Worm (Caenorhabditis elegans) whole organism, L1 larva: ENCODE measurements around the gene ZK1098.12.

Experiments used
- C04F5.9 ChIP-seq: sonication (generic microtip); optimal IDR thresholded peaks from 2 replicates; lab custom pipeline; 2016; ENCODE audit warnings: missing genetic modification characterization, missing compliant biosample characterization
- Y116A8C.19 ChIP-seq: sonication (generic microtip); optimal IDR thresholded peaks from 2 replicates; lab custom pipeline; 2016; ENCODE audit warnings: missing compliant biosample characterization, missing genetic modification characterization, borderline replicate concordance
- blmp-1 ChIP-seq: fragments of 150-350 bp; optimal IDR thresholded peaks from 2 replicates; lab custom pipeline; 2014; ENCODE audit warnings: missing biosample characterization, missing genetic modification characterization
- ceh-82 ChIP-seq, 3 experiments: fragments of 150-350 bp in 1 of 3; sonication (generic microtip) in 2 of 3; optimal IDR thresholded peaks; 2 replicates each; lab custom pipeline; 2014 to 2017; ENCODE audit warnings: missing biosample characterization in 3 of 3, missing genetic modification characterization in 3 of 3
- efl-1 ChIP-seq, 4 experiments: fragments of 150-350 bp; optimal IDR thresholded peaks in 3 of 4; peaks in 1 of 4; 1 replicate in 1 of 4; 2 replicates in 3 of 4; lab custom pipeline; 2014; ENCODE audit warnings: missing biosample characterization in 2 of 4, missing genetic modification characterization in 2 of 4, missing genetic modification reagents in 2 of 4
- efl-3 ChIP-seq: fragments of 200-800 bp; sonication (Bioruptor generic); optimal IDR thresholded peaks from 2 replicates; lab custom pipeline; 2018; ENCODE audit warnings: mild to moderate bottlenecking, missing genetic modification characterization, missing compliant biosample characterization
- egl-13 ChIP-seq: sonication (generic microtip); optimal IDR thresholded peaks from 2 replicates; lab custom pipeline; 2016; ENCODE audit warnings: missing genotype, missing genetic modification reagents, missing genetic modification characterization, missing compliant biosample characterization
- egl-27 ChIP-seq, 2 experiments: fragments of 150-350 bp in 1 of 2; sonication (generic microtip); optimal IDR thresholded peaks; 3 replicates each; lab custom pipeline; 2017 to 2018; ENCODE audit warnings: missing biosample characterization in 2 of 2, missing genetic modification characterization in 2 of 2, missing genetic modification reagents in 2 of 2
- ets-5 ChIP-seq: fragments of 200-800 bp; sonication (Bioruptor generic); IDR thresholded peaks from 2 replicates; pipeline ENCODE4 v1.3.6; 2022; ENCODE audit warnings: missing genetic modification characterization, missing compliant biosample characterization
- fkh-10 ChIP-seq: sonication (generic microtip); optimal IDR thresholded peaks from 2 replicates; lab custom pipeline; 2017; ENCODE audit warnings: missing biosample characterization, missing genetic modification reagents, missing genetic modification characterization
- fkh-4 ChIP-seq: sonication (generic microtip); optimal IDR thresholded peaks from 2 replicates; lab custom pipeline; 2016; ENCODE audit warnings: missing compliant biosample characterization, missing genetic modification characterization, borderline replicate concordance
- fkh-8 ChIP-seq: sonication (generic microtip); optimal IDR thresholded peaks from 2 replicates; lab custom pipeline; 2016; ENCODE audit warnings: mild to moderate bottlenecking, missing genetic modification characterization, missing compliant biosample characterization
- lin-13 ChIP-seq: fragments of 150-350 bp; optimal IDR thresholded peaks from 2 replicates; lab custom pipeline; 2014; ENCODE audit warnings: missing biosample characterization, missing genetic modification reagents, missing genetic modification characterization
- lin-14 ChIP-seq: fragments of 200-800 bp; sonication (Bioruptor generic); optimal IDR thresholded peaks from 2 replicates; lab custom pipeline; 2018; ENCODE audit warnings: mild to moderate bottlenecking, missing genetic modification characterization, moderate library complexity, missing compliant biosample characterization
- lin-39 ChIP-seq: fragments of 150-350 bp; optimal IDR thresholded peaks from 2 replicates; lab custom pipeline; 2014; ENCODE audit warnings: missing biosample characterization, missing genetic modification reagents, missing genetic modification characterization
- lir-3 ChIP-seq: sonication (generic microtip); optimal IDR thresholded peaks from 2 replicates; lab custom pipeline; 2016; ENCODE audit warnings: mild to moderate bottlenecking, missing genetic modification characterization, moderate library complexity, missing compliant biosample characterization; ENCODE audit not compliant: poor library complexity
- mdl-1 ChIP-seq, 2 experiments: fragments of 150-350 bp; optimal IDR thresholded peaks; 2 replicates each; lab custom pipeline; 2014 to 2017; ENCODE audit warnings: missing biosample characterization in 2 of 2, missing genetic modification characterization in 2 of 2, inconsistent platforms in 1 of 2
- nhr-19 ChIP-seq: fragments of 200-800 bp; sonication (Bioruptor generic); conservative IDR thresholded peaks from 2 replicates; pipeline ENCODE4 v1.3.6; 2022; ENCODE audit warnings: missing genetic modification characterization, missing compliant biosample characterization
- nhr-28 ChIP-seq: fragments of 150-350 bp; optimal IDR thresholded peaks from 2 replicates; lab custom pipeline; 2014; ENCODE audit warnings: missing biosample characterization, missing genetic modification characterization
- nhr-76 ChIP-seq: sonication (generic microtip); optimal IDR thresholded peaks from 2 replicates; lab custom pipeline; 2017; ENCODE audit warnings: missing biosample characterization, missing genetic modification characterization
- nhr-77 ChIP-seq: fragments of 150-350 bp; optimal IDR thresholded peaks from 2 replicates; lab custom pipeline; 2014; ENCODE audit warnings: missing biosample characterization, missing genetic modification characterization
- pax-3 ChIP-seq: fragments of 200-800 bp; sonication (Bioruptor generic); optimal IDR thresholded peaks from 2 replicates; lab custom pipeline; 2018; ENCODE audit warnings: mild to moderate bottlenecking, missing genetic modification characterization, moderate library complexity, missing compliant biosample characterization
- rnt-1 ChIP-seq: sonication (generic microtip); optimal IDR thresholded peaks from 2 replicates; lab custom pipeline; 2016; ENCODE audit warnings: mild to moderate bottlenecking, missing genetic modification characterization, moderate library complexity, missing compliant biosample characterization
- skn-1 ChIP-seq: fragments of 150-350 bp; optimal IDR thresholded peaks from 2 replicates; lab custom pipeline; 2014; ENCODE audit warnings: missing biosample characterization, missing genetic modification characterization
- sox-4 ChIP-seq: sonication (generic microtip); optimal IDR thresholded peaks from 2 replicates; lab custom pipeline; 2016; ENCODE audit warnings: missing genetic modification characterization, missing compliant biosample characterization
- sup-37 ChIP-seq: fragments of 200-800 bp; sonication (Bioruptor generic); optimal IDR thresholded peaks from 2 replicates; lab custom pipeline; 2018; ENCODE audit warnings: mild to moderate bottlenecking, missing genetic modification characterization, missing compliant biosample characterization
- swsn-7 ChIP-seq: sonication (generic microtip); optimal IDR thresholded peaks from 2 replicates; lab custom pipeline; 2016; ENCODE audit warnings: missing genetic modification characterization, missing compliant biosample characterization
- tbx-2 ChIP-seq: sonication (generic microtip); optimal IDR thresholded peaks from 2 replicates; lab custom pipeline; 2016; ENCODE audit warnings: missing genetic modification characterization, missing compliant biosample characterization
- unc-130 ChIP-seq: fragments of 150-350 bp; optimal IDR thresholded peaks from 2 replicates; lab custom pipeline; 2017; ENCODE audit warnings: missing biosample characterization, missing genetic modification characterization, inconsistent platforms
- unc-30 ChIP-seq: sonication (generic microtip); optimal IDR thresholded peaks from 2 replicates; lab custom pipeline; 2017; ENCODE audit warnings: missing biosample characterization, missing genetic modification characterization
- unc-62 ChIP-seq: fragments of 150-350 bp; optimal IDR thresholded peaks from 2 replicates; lab custom pipeline; 2014; ENCODE audit warnings: missing biosample characterization, missing genetic modification reagents, missing genetic modification characterization
- xbp-1 ChIP-seq: sonication (generic microtip); optimal IDR thresholded peaks from 2 replicates; lab custom pipeline; 2016; ENCODE audit warnings: missing genetic modification characterization, missing compliant biosample characterization
- zip-4 ChIP-seq: fragments of 200-800 bp; sonication (Bioruptor generic); optimal IDR thresholded peaks from 2 replicates; lab custom pipeline; 2018; ENCODE audit warnings: mild to moderate bottlenecking, missing genetic modification characterization, moderate library complexity, missing compliant biosample characterization
- ztf-11 ChIP-seq, 2 experiments: sonication (generic microtip); optimal IDR thresholded peaks; 2 replicates each; lab custom pipeline; 2016 to 2017; ENCODE audit warnings: missing genetic modification characterization in 2 of 2, missing biosample characterization in 1 of 2, missing compliant biosample characterization in 1 of 2

Gene ZK1098.12

DNA sequence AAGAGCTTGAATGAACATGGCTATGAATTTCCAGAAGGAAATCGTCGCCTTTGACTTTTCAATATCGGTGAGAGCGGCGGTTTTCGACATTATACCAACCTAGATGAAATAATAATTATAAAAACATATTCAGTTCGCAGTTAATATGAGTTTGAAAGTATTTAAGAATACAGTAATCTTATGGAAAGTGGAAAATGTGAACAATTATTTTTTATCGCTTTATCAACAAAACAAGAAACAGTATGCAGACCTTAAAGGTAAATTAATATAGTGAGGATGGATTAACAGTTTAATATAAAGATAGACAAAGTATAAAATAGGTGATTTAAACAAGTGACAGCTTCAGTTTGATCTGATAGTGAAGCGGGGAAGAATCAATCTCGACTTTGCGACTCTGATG is 13.5 kb downstream of the ZK1098.12 start, which contains the start of gene C48B4.6:
C48B4.6 (minus strand) TSS at position 101 of the 400 bp plus-strand sequence.
- no peak for TF ChIP-seq unc-30 (tag; lab: Kevin White, UChicago)
- no peak for TF ChIP-seq unc-130 (tag; lab: Kevin White, UChicago)
- TF ChIP-seq swsn-7 (tag; lab: Kevin White, UChicago) = no peak
- no peak for TF ChIP-seq zip-4 (GFP tag; lab: Kevin White, UChicago)
- TF ChIP-seq sox-4 (tag; lab: Kevin White, UChicago) = no peak
- TF ChIP-seq fkh-8 (tag; lab: Kevin White, UChicago) = no peak
- TF ChIP-seq sup-37 = no peak
- TF ChIP-seq, all 84 proteins: peak for 0

DNA sequence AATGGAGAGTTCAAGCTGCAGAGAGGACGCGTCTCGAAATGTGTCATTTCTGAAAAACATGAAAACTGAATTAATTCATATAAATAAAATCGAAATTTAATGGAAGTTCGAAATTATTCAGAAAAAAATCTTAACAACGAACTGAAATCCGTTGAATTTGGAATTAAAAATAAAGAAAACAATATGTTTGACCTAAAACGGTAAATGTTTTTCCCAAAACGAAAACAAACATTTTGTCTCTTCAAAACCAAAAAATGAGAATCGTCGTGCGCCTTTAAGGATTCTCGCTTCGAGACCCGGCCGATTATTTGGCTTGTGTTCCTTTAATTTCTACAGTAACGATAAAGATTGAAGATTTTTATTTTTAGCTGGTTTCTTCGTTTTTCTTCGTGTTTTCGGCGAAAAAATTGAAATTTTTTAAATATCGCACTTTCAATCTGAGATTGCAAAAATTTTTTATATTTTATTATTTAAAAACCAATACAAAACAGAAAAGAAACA is 14.5 kb downstream of the ZK1098.12 start, which contains the start of gene C48B4.7:
C48B4.7 (minus strand) TSS at position 51 of the 501 bp plus-strand sequence.
- TF ChIP-seq Y116A8C.19 (no peak), blmp-1 (tag; lab: Kevin White, UChicago) (no peak), ets-5 (GFP tag; lab: Robert Waterston, UW) (no peak), fkh-4 (tag; lab: Kevin White, UChicago) (no peak), lin-14 (no peak), ztf-11 (tag; optimal IDR thresholded peaks at IDR 0.05; lab: Kevin White, UChicago) (no peak), efl-1 (optimal IDR thresholded peaks at IDR 0.05; lab: Kevin White, UChicago) (no peak), efl-1 (GFP tag; optimal IDR thresholded peaks at IDR 0.05 in 1 of 2; lab: Kevin White, UChicago) (no peak), nhr-76 (tag; lab: Kevin White, UChicago) (no peak), skn-1 (no peak), nhr-28 (tag; lab: Kevin White, UChicago) (no peak), unc-62 (no peak), efl-3 (GFP tag; lab: Kevin White, UChicago) (no peak), pax-3 (tag; lab: Kevin White, UChicago) (no peak)
- TF ChIP-seq, all 84 proteins: peak for 0

ce11 chrIII:9561158-9561557 is 16.2 kb downstream of the ZK1098.12 start, which contains the start of gene C48B4.8:
Gene C48B4.8, minus strand, starts transcription at chrIII:9561258.
- TF ChIP-seq C04F5.9 = no peak
- no peak for TF ChIP-seq Y116A8C.19
- TF ChIP-seq ets-5 (GFP tag; lab: Robert Waterston, UW) = no peak
- no peak for TF ChIP-seq rnt-1 (tag; lab: Kevin White, UChicago)
- no peak for TF ChIP-seq lin-39 (tag; lab: Kevin White, UChicago)
- no peak for TF ChIP-seq lir-3
- TF ChIP-seq egl-27 (tag; optimal IDR thresholded peaks at IDR 0.05; lab: Kevin White, UChicago) = no peak
- no peak for TF ChIP-seq fkh-10
- no peak for TF ChIP-seq unc-130 (tag; lab: Kevin White, UChicago)
- no peak for TF ChIP-seq xbp-1
- no peak for TF ChIP-seq mdl-1 (tag; optimal IDR thresholded peaks at IDR 0.05; lab: Kevin White, UChicago)
- TF ChIP-seq sox-4 (tag; lab: Kevin White, UChicago) = no peak

DNA sequence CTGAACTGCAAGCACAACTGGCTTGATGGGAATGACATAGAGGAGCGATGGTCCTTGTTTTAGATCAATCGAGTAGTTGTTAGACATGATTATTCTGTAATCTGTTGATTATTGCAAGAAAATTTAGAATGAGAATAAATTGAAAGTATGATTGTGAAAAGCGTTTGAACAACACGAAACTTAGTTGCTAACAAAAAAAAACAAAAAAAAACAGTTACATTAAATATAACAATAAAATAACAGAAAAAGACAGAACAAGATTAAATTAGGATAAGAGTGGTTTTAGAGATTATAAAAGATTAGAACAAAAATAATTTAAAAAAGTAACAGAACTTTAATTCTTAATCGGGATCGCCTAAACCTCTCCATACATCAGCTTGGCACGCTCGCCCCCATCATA is 18.3 kb downstream of the ZK1098.12 start, which contains the start of gene C48B4.9:
C48B4.9 (minus strand) TSS at position 101 of the 400 bp plus-strand sequence.
- TF ChIP-seq egl-13 (tag; lab: Kevin White, UChicago) = no peak

DNA sequence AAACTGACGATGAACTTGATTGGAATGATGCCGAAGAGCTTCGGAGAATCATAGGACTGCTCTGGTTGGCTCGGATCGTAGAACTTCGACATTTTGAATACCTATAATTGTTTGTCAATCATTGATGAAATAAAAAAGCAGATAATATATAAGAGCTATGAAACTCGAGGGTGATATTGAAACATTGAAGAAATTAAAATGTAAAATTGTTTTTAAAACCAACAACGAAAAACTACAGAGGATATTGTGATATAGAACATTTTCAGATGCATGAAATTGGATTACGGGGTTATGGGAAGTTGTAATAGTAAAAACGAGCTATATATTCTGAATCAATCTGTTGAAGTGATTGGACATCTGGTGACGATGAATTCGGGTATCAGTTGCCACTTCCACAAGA is 19.5 kb downstream of the ZK1098.12 start, which contains the start of gene C48B4.10:
C48B4.10 (minus strand) TSS at position 101 of the 400 bp plus-strand sequence.
- TF ChIP-seq nhr-19 (no peak), lin-13 (GFP tag; lab: Kevin White, UChicago) (no peak), ceh-82 (tag; optimal IDR thresholded peaks at IDR 0.05; lab: Kevin White, UChicago) (no peak), egl-13 (tag; lab: Kevin White, UChicago) (no peak), tbx-2 (no peak), nhr-77 (tag; lab: Kevin White, UChicago) (no peak)
- TF ChIP-seq, all 84 proteins: peak for 0
